Fruit fly (Drosophila melanogaster): ENCODE data around the gene bcn92.

The bcn92 gene

dm6 chrX:2141854-2142216 lies 7.6 kb downstream of the bcn92 start (continued):
- no peak for TF ChIP-seq tup (GFP tag; optimal IDR thresholded peaks at IDR 0.05)
- peak; percentile 53 for TF ChIP-seq HLHmδ (GFP tag; optimal IDR thresholded peaks at IDR 0.05)
- TF ChIP-seq usp (GFP tag; optimal IDR thresholded peaks at IDR 0.05) = no peak
- TF ChIP-seq CG3065 (GFP tag; optimal IDR thresholded peaks at IDR 0.05) = no peak
- TF ChIP-seq CG8290 (GFP tag; optimal IDR thresholded peaks at IDR 0.05) = no peak
- peak in 1 of 2 experiments; percentile 89 for TF ChIP-seq CG8290 (tag; optimal IDR thresholded peaks at IDR 0.05)
- TF ChIP-seq Hmx (GFP tag; optimal IDR thresholded peaks at IDR 0.05) = no peak
- peak; percentile 47 for TF ChIP-seq dmrt99B (tag; optimal IDR thresholded peaks at IDR 0.05)
- peak; percentile 26; the same call in 1 of the 2 replicates for TF ChIP-seq al (GFP tag; IDR thresholded peaks at IDR 0.05)
- no peak for TF ChIP-seq CG8944 (GFP tag; optimal IDR thresholded peaks at IDR 0.05)
- no peak for TF ChIP-seq Abd-B (GFP tag; optimal IDR thresholded peaks at IDR 0.05)
- no peak for TF ChIP-seq NC2α (GFP tag; optimal IDR thresholded peaks at IDR 0.05)
- TF ChIP-seq CG43689 (GFP tag; IDR thresholded peaks at IDR 0.05) = peak; percentile 63
- TF ChIP-seq ssp (GFP tag; IDR thresholded peaks at IDR 0.05) = no peak
- TF ChIP-seq CG12769 (tag; optimal IDR thresholded peaks at IDR 0.05) = peak; percentile 56
- TF ChIP-seq Bteb2 (GFP tag; optimal IDR thresholded peaks at IDR 0.05) = no peak
- TF ChIP-seq Dref (GFP tag; IDR thresholded peaks at IDR 0.05) = no peak
- no peak for TF ChIP-seq bigmax (GFP tag; optimal IDR thresholded peaks at IDR 0.05)
- peak; percentile 10 for TF ChIP-seq lilli (GFP tag; optimal IDR thresholded peaks at IDR 0.05)
- no peak for TF ChIP-seq Mrtf (GFP tag; IDR thresholded peaks at IDR 0.05)
- no peak for TF ChIP-seq CG4404 (GFP tag; IDR thresholded peaks at IDR 0.05)
- peak; percentile 18 for TF ChIP-seq CG3995 (GFP tag; optimal IDR thresholded peaks at IDR 0.05)
- TF ChIP-seq slp2 (GFP tag; optimal IDR thresholded peaks at IDR 0.05) = peak; percentile 3
- TF ChIP-seq CG10979 (tag; optimal IDR thresholded peaks at IDR 0.05) = no peak
- peak; percentile 15 for TF ChIP-seq CG2712 (tag; optimal IDR thresholded peaks at IDR 0.05)
- TF ChIP-seq klu (GFP tag; IDR thresholded peaks at IDR 0.05) = no peak
- peak; percentile 66 for TF ChIP-seq Hey (tag; optimal IDR thresholded peaks at IDR 0.05)
- peak; percentile 56 for TF ChIP-seq CG10431 (GFP tag; optimal IDR thresholded peaks at IDR 0.05)
- TF ChIP-seq CG9727 (GFP tag; optimal IDR thresholded peaks at IDR 0.05) = no peak
- peak; percentile 55 for TF ChIP-seq CG17359 (tag; optimal IDR thresholded peaks at IDR 0.05)
- TF ChIP-seq Ssrp (tag; optimal IDR thresholded peaks at IDR 0.05) = peak; percentile 2
- TF ChIP-seq eyg (GFP tag; optimal IDR thresholded peaks at IDR 0.05) = no peak
- peak; percentile 33 for TF ChIP-seq tap (tag; optimal IDR thresholded peaks at IDR 0.05)
- TF ChIP-seq CG8388 (GFP tag; optimal IDR thresholded peaks at IDR 0.05) = no peak
- no peak for TF ChIP-seq CG33557 (GFP tag; optimal IDR thresholded peaks at IDR 0.05)
- no peak for TF ChIP-seq crol (GFP tag; IDR thresholded peaks at IDR 0.05)
- TF ChIP-seq tio (GFP tag; optimal IDR thresholded peaks at IDR 0.05) = no peak
- no peak for TF ChIP-seq chinmo (GFP tag; IDR thresholded peaks at IDR 0.05; ENCODE audit: partially characterized antibody)
- peak; percentile 50 for TF ChIP-seq cwo (GFP tag; optimal IDR thresholded peaks at IDR 0.05)
- peak; percentile 31 for TF ChIP-seq sug (tag; optimal IDR thresholded peaks at IDR 0.05)
- TF ChIP-seq Poxn (GFP tag; IDR thresholded peaks at IDR 0.05) = no peak
- TF ChIP-seq Bdp1 (GFP tag; optimal IDR thresholded peaks at IDR 0.05) = peak; percentile 42
- TF ChIP-seq cas (GFP tag; IDR thresholded peaks at IDR 0.05) = no peak
- peak; percentile 85 for TF ChIP-seq ATbp (GFP tag; optimal IDR thresholded peaks at IDR 0.05)
- no peak for TF ChIP-seq Chrac-16 (GFP tag; optimal IDR thresholded peaks at IDR 0.05)
- peak; percentile 30 for TF ChIP-seq fd96Cb (tag; optimal IDR thresholded peaks at IDR 0.05)
- no peak for TF ChIP-seq CG2199 (GFP tag; IDR thresholded peaks at IDR 0.05)
- peak; percentile 22; the same call in 1 of the 2 replicates for TF ChIP-seq ranshi (GFP tag; IDR thresholded peaks at IDR 0.05)
- TF ChIP-seq Dfd (GFP tag; optimal IDR thresholded peaks at IDR 0.05) = no peak
- TF ChIP-seq pnt (GFP tag; optimal IDR thresholded peaks at IDR 0.05) = no peak
- TF ChIP-seq Camta (GFP tag; optimal IDR thresholded peaks at IDR 0.05) = peak; percentile 23
- TF ChIP-seq CG6791 (GFP tag; IDR thresholded peaks at IDR 0.05; ENCODE audit: partially characterized antibody) = no peak

All from whole organism, embryonic.